Worm (Caenorhabditis elegans) whole organism, late embryonic: ENCODE data around the gene cdc-25.3.

Experiments used
- dve-1 ChIP-seq: sonication (generic microtip); optimal IDR thresholded peaks from 2 replicates; lab custom pipeline; 2017; ENCODE audit warnings: antibody characterized with exemption, mild to moderate bottlenecking, missing genetic modification characterization, missing compliant biosample characterization
- elt-4 ChIP-seq: sonication (generic microtip); optimal IDR thresholded peaks from 2 replicates; lab custom pipeline; 2016; ENCODE audit warnings: missing genetic modification characterization, missing compliant biosample characterization
- npax-4 ChIP-seq: sonication (generic microtip); optimal IDR thresholded peaks from 2 replicates; lab custom pipeline; 2016; ENCODE audit warnings: missing genetic modification characterization, missing compliant biosample characterization

The cdc-25.3 gene

ce11 chrIII:8866983-8867842, 50.5 kb downstream of the cdc-25.3 start:
- TF ChIP-seq npax-4: no peak
- no peak for TF ChIP-seq dve-1 (tag; lab: Kevin White, UChicago)
- no peak for TF ChIP-seq elt-4 (tag; lab: Kevin White, UChicago)
